Fruit fly (Drosophila melanogaster) whole organism, embryonic: ENCODE results near the gene CG14667.

Source experiments
- Adf1 ChIP-seq: fragments of 200-800 bp; sonication (Bioruptor generic); IDR thresholded peaks from 2 replicates; pipeline ENCODE4 v1.3.6; 2022; ENCODE audit warnings: missing biosample characterization, missing genetic modification characterization
- CG10209 ChIP-seq: fragments of 200-800 bp; sonication (Bioruptor generic); optimal IDR thresholded peaks from 3 replicates; lab custom pipeline; 2017; ENCODE audit warnings: missing biosample characterization, mild to moderate bottlenecking, missing genetic modification characterization, missing genetic modification reagents
- CG10274 ChIP-seq: fragments of 200-800 bp; sonication (Bioruptor generic); optimal IDR thresholded peaks from 3 replicates; lab custom pipeline; 2017; ENCODE audit warnings: missing biosample characterization, mild to moderate bottlenecking, missing genetic modification characterization
- CG11456 ChIP-seq: fragments of 200-800 bp; sonication (Bioruptor generic); IDR thresholded peaks from 3 replicates; pipeline ENCODE4 v1.3.6; 2022; ENCODE audit warnings: missing biosample characterization, missing genetic modification characterization
- CG11504 ChIP-seq: fragments of 200-800 bp; sonication (Bioruptor generic); optimal IDR thresholded peaks from 3 replicates; lab custom pipeline; 2019; ENCODE audit warnings: missing biosample characterization, mild to moderate bottlenecking, missing genetic modification characterization, moderate library complexity
- CG11695 ChIP-seq: fragments of 200-800 bp; sonication (Bioruptor generic); IDR thresholded peaks from 3 replicates; pipeline ENCODE4 v1.3.6; 2022; ENCODE audit warnings: missing biosample characterization, missing genetic modification characterization
- CG12744 ChIP-seq: fragments of 200-800 bp; sonication (Bioruptor generic); optimal IDR thresholded peaks from 2 replicates; lab custom pipeline; 2016; ENCODE audit warnings: missing biosample characterization, missing genetic modification characterization
- CG12769 ChIP-seq: fragments of 200-800 bp; sonication (Bioruptor generic); optimal IDR thresholded peaks from 2 replicates; lab custom pipeline; 2019; ENCODE audit warnings: missing biosample characterization, mild to moderate bottlenecking, missing genetic modification characterization, moderate library complexity
- CG13123 ChIP-seq: fragments of 200-800 bp; sonication (Bioruptor generic); optimal IDR thresholded peaks from 2 replicates; lab custom pipeline; 2016; ENCODE audit warnings: missing biosample characterization, missing genetic modification characterization
- CG13624 ChIP-seq: fragments of 200-800 bp; sonication (Bioruptor generic); optimal IDR thresholded peaks from 2 replicates; lab custom pipeline; 2016; ENCODE audit warnings: missing biosample characterization, missing genetic modification characterization
- CG15696 ChIP-seq: fragments of 200-800 bp; sonication (Bioruptor generic); optimal IDR thresholded peaks from 2 replicates; lab custom pipeline; 2019; ENCODE audit warnings: missing biosample characterization, mild to moderate bottlenecking, missing genetic modification characterization, moderate library complexity
- CG16815 ChIP-seq: fragments of 200-800 bp; sonication (Bioruptor generic); optimal IDR thresholded peaks from 3 replicates; lab custom pipeline; 2017; ENCODE audit warnings: missing biosample characterization, mild to moderate bottlenecking, missing genetic modification characterization
- CG17802 ChIP-seq: fragments of 200-800 bp; sonication (Bioruptor generic); optimal IDR thresholded peaks from 2 replicates; lab custom pipeline; 2018; ENCODE audit warnings: missing biosample characterization, mild to moderate bottlenecking, missing genetic modification characterization, moderate library complexity
- CG18764 ChIP-seq: fragments of 200-800 bp; sonication (Bioruptor generic); optimal IDR thresholded peaks from 3 replicates; lab custom pipeline; 2016; ENCODE audit warnings: missing biosample characterization, missing genetic modification characterization
- CG2199 ChIP-seq: fragments of 200-800 bp; sonication (Bioruptor generic); IDR thresholded peaks from 3 replicates; pipeline ENCODE4 v1.3.6; 2022; ENCODE audit warnings: missing biosample characterization, missing genetic modification characterization
- CG3847 ChIP-seq: fragments of 200-800 bp; sonication (Bioruptor generic); IDR thresholded peaks from 2 replicates; pipeline ENCODE4 v1.3.6; 2022; ENCODE audit warnings: missing biosample characterization, missing genetic modification characterization
- CG3995 ChIP-seq: fragments of 200-800 bp; sonication (Bioruptor generic); optimal IDR thresholded peaks from 3 replicates; lab custom pipeline; 2016; ENCODE audit warnings: missing biosample characterization, missing genetic modification characterization
- CG4282 ChIP-seq: fragments of 200-800 bp; sonication (Bioruptor generic); optimal IDR thresholded peaks from 2 replicates; lab custom pipeline; 2016; ENCODE audit warnings: missing biosample characterization, missing genetic modification characterization
- CG4707 ChIP-seq: fragments of 200-800 bp; sonication (Bioruptor generic); optimal IDR thresholded peaks from 2 replicates; lab custom pipeline; 2018; ENCODE audit warnings: missing biosample characterization, mild to moderate bottlenecking, missing genetic modification characterization, moderate library complexity
- CG5953 ChIP-seq: fragments of 200-800 bp; sonication (Bioruptor generic); IDR thresholded peaks from 2 replicates; pipeline ENCODE4 v1.3.6; 2022; ENCODE audit warnings: missing biosample characterization, missing genetic modification characterization
- CG6654 ChIP-seq: fragments of 200-800 bp; sonication (Bioruptor generic); optimal IDR thresholded peaks from 2 replicates; lab custom pipeline; 2017; ENCODE audit warnings: missing biosample characterization, mild to moderate bottlenecking, missing genetic modification characterization
- CG7839 ChIP-seq: fragments of 200-800 bp; sonication (Bioruptor generic); optimal IDR thresholded peaks from 3 replicates; lab custom pipeline; 2018; ENCODE audit warnings: missing biosample characterization, mild to moderate bottlenecking, missing genetic modification characterization, moderate library complexity
- CG8478 ChIP-seq: fragments of >200 bp; optimal IDR thresholded peaks from 2 replicates; lab custom pipeline; 2018
- CG9437 ChIP-seq: fragments of 200-800 bp; sonication (Bioruptor generic); optimal IDR thresholded peaks from 2 replicates; lab custom pipeline; 2018; ENCODE audit warnings: missing biosample characterization, mild to moderate bottlenecking, missing genetic modification characterization
- Chrac-16 ChIP-seq: fragments of 200-800 bp; sonication (Bioruptor generic); optimal IDR thresholded peaks from 3 replicates; lab custom pipeline; 2016; ENCODE audit warnings: missing biosample characterization, missing genetic modification characterization
- E2f2 ChIP-seq: fragments of 200-800 bp; sonication (Bioruptor generic); IDR thresholded peaks from 2 replicates; pipeline ENCODE4 v1.3.6; 2022; ENCODE audit warnings: missing biosample characterization, missing genetic modification characterization
- HHEX ChIP-seq: fragments of 200-800 bp; sonication (Bioruptor generic); optimal IDR thresholded peaks from 3 replicates; lab custom pipeline; 2017; ENCODE audit warnings: missing biosample characterization, mild to moderate bottlenecking, missing genetic modification characterization, missing genetic modification reagents
- HLH3B ChIP-seq: fragments of 200-800 bp; sonication (Bioruptor generic); IDR thresholded peaks from 2 replicates; pipeline ENCODE4 v1.3.6; 2022; ENCODE audit warnings: missing biosample characterization, missing genetic modification characterization
- Hey ChIP-seq: fragments of 200-800 bp; sonication (Bioruptor generic); optimal IDR thresholded peaks from 3 replicates; lab custom pipeline; 2018; ENCODE audit warnings: missing biosample characterization, mild to moderate bottlenecking, missing genetic modification characterization
- Hmr ChIP-seq: fragments of 200-800 bp; sonication (Bioruptor generic); optimal IDR thresholded peaks from 3 replicates; lab custom pipeline; 2017; ENCODE audit warnings: mild to moderate bottlenecking, missing biosample characterization, missing genetic modification reagents, missing genetic modification characterization
- MESR4 ChIP-seq: fragments of 200-800 bp; sonication (Bioruptor generic); optimal IDR thresholded peaks from 2 replicates; lab custom pipeline; 2018; ENCODE audit warnings: missing biosample characterization, mild to moderate bottlenecking, missing genetic modification characterization, moderate library complexity
- Med ChIP-seq: fragments of 200-800 bp; sonication (Bioruptor generic); peaks from one replicate; lab custom pipeline; 2016; ENCODE audit warnings: missing biosample characterization, missing genetic modification characterization, mild to moderate bottlenecking, inconsistent platforms, moderate library complexity
- NC2β ChIP-seq: fragments of 200-800 bp; sonication (Bioruptor generic); optimal IDR thresholded peaks from 2 replicates; lab custom pipeline; 2016; ENCODE audit warnings: missing biosample characterization, missing genetic modification characterization
- Nf-YC ChIP-seq: fragments of 200-800 bp; optimal IDR thresholded peaks from 3 replicates; lab custom pipeline; 2019; ENCODE audit warnings: missing biosample characterization, mild to moderate bottlenecking, missing genetic modification characterization, moderate library complexity
- Scr ChIP-seq: fragments of 200-800 bp; sonication (Bioruptor generic); IDR thresholded peaks from 2 replicates; pipeline ENCODE4 v1.3.6; 2022; ENCODE audit warnings: missing biosample characterization, missing genetic modification characterization; ENCODE audit not compliant: partially characterized antibody
- Vsx1 ChIP-seq: fragments of 200-800 bp; sonication (Bioruptor generic); optimal IDR thresholded peaks from 2 replicates; lab custom pipeline; 2017; ENCODE audit warnings: missing biosample characterization, mild to moderate bottlenecking, missing genetic modification characterization, missing genetic modification reagents
- bbx ChIP-seq: fragments of 200-800 bp; sonication (Bioruptor generic); IDR thresholded peaks from 2 replicates; pipeline ENCODE4 v1.3.6; 2022; ENCODE audit warnings: missing biosample characterization, missing genetic modification characterization; ENCODE audit not compliant: partially characterized antibody
- bcd ChIP-seq: fragments of 200-800 bp; sonication (Bioruptor generic); optimal IDR thresholded peaks from 2 replicates; lab custom pipeline; 2017; ENCODE audit warnings: missing biosample characterization, mild to moderate bottlenecking, missing genetic modification characterization
- cg ChIP-seq: fragments of 200-800 bp; sonication (Bioruptor generic); optimal IDR thresholded peaks from 3 replicates; lab custom pipeline; 2019; ENCODE audit warnings: missing biosample characterization, mild to moderate bottlenecking, missing genetic modification characterization, moderate library complexity
- chinmo ChIP-seq: fragments of 200-800 bp; sonication (Bioruptor generic); IDR thresholded peaks from 4 replicates; pipeline ENCODE4 v1.3.6; 2022; ENCODE audit warnings: missing biosample characterization, missing genetic modification characterization; ENCODE audit not compliant: partially characterized antibody
- dm ChIP-seq: fragments of 200-800 bp; sonication (Bioruptor generic); optimal IDR thresholded peaks from 3 replicates; lab custom pipeline; 2016; ENCODE audit warnings: missing biosample characterization, missing genetic modification characterization
- gsb-n ChIP-seq: fragments of 200-800 bp; sonication (Bioruptor generic); optimal IDR thresholded peaks from 3 replicates; lab custom pipeline; 2018; ENCODE audit warnings: missing biosample characterization, mild to moderate bottlenecking, missing genetic modification characterization
- nom ChIP-seq: fragments of 200-800 bp; sonication (Bioruptor generic); optimal IDR thresholded peaks from 2 replicates; lab custom pipeline; 2017; ENCODE audit warnings: missing biosample characterization, missing genetic modification characterization, mild to moderate bottlenecking, moderate library complexity, missing genetic modification reagents
- prd ChIP-seq, 3 experiments: fragments of >200 bp in 2 of 3; fragments of 200-800 bp in 1 of 3; sonication (Bioruptor generic) in 1 of 3; optimal IDR thresholded peaks in 2 of 3; IDR thresholded peaks in 1 of 3; 2 replicates in 2 of 3; 3 replicates in 1 of 3; pipeline versions ENCODE4 v1.3.6 to Lab custom; 2017 to 2022; ENCODE audit warnings: missing biosample characterization in 1 of 3, missing genetic modification characterization in 1 of 3
- salm ChIP-seq: fragments of 200-800 bp; sonication (Bioruptor generic); optimal IDR thresholded peaks from 2 replicates; lab custom pipeline; 2018; ENCODE audit warnings: missing biosample characterization, mild to moderate bottlenecking, missing genetic modification characterization
- slp2 ChIP-seq: fragments of 200-800 bp; sonication (Bioruptor generic); optimal IDR thresholded peaks from 2 replicates; lab custom pipeline; 2016; ENCODE audit warnings: missing biosample characterization, missing genetic modification characterization
- sna ChIP-seq: fragments of 200-800 bp; sonication (Bioruptor generic); IDR thresholded peaks from 2 replicates; pipeline ENCODE4 v1.3.6; 2022; ENCODE audit warnings: missing biosample characterization, missing genetic modification characterization; ENCODE audit not compliant: partially characterized antibody
- so ChIP-seq: fragments of 200-800 bp; sonication (Bioruptor generic); IDR thresholded peaks from 3 replicates; pipeline ENCODE4 v1.3.6; 2022; ENCODE audit warnings: missing biosample characterization, missing genetic modification characterization
- wdn ChIP-seq: fragments of 200-800 bp; sonication (Bioruptor generic); IDR thresholded peaks from 2 replicates; pipeline ENCODE4 v1.3.6; 2022; ENCODE audit warnings: missing biosample characterization, missing genetic modification characterization

CG14667 gene

DNA sequence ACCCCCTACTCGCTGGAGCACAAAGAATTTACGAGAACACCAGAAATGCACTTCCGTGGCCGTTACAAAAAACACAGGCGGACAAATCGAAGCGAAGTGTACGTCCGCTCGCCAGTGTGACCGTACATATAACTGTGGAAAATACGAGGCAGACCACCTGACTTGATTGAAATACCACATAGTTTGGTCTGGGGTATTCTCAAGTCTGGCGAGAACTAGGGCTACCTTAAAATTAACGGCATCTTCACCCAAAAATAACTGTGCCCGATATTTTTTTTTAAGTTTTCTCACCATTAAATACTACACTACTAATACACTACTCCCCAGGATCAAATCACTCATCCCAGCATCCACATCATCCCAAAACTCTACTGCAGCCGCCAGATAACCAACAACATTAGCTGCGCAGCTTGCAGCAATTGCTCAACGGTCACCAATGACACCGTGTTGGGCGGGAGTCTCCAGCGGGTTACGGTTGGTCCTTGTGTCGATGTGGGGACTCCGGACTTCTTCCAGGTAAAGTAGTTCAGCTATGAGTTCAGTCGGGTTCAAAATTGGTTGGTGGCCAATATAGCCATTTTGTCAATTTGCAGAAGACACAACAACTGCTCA lies 6.5 kb upstream of the CG14667 start, which contains the start of gene Cerk (continued):
- peak; percentile 55 for TF ChIP-seq Scr (GFP tag; lab: Robert Waterston, UW)
- peak; percentile 93 for TF ChIP-seq CG3995 (GFP tag; lab: Kevin White, UChicago)
- no peak for TF ChIP-seq cg (GFP tag; lab: Kevin White, UChicago)
- TF ChIP-seq Vsx1: no peak
- TF ChIP-seq chinmo (GFP tag; lab: Robert Waterston, UW): peak; percentile 89
- TF ChIP-seq gsb-n: no peak
- peak; percentile 57 for TF ChIP-seq dm (GFP tag; lab: Kevin White, UChicago)
- no peak for TF ChIP-seq CG5953 (GFP tag; lab: Robert Waterston, UW)
- TF ChIP-seq slp2: no peak
- TF ChIP-seq salm (tag; lab: Kevin White, UChicago): peak; percentile 22
- no peak for TF ChIP-seq Hey (tag; lab: Kevin White, UChicago)
- no peak for TF ChIP-seq CG9437 (GFP tag; lab: Kevin White, UChicago)
- TF ChIP-seq CG13624 (GFP tag; lab: Kevin White, UChicago): peak; percentile 41
- peak; percentile 41 for TF ChIP-seq CG6654
- TF ChIP-seq nom (GFP tag; lab: Kevin White, UChicago): peak; percentile 54
- no peak for TF ChIP-seq CG18764 (GFP tag; lab: Kevin White, UChicago)
- no peak for TF ChIP-seq CG4282
- no peak for TF ChIP-seq CG10274 (GFP tag; lab: Kevin White, UChicago)
- peak; percentile 54 for TF ChIP-seq CG12769
- peak; percentile 38 for TF ChIP-seq CG17802 (tag; lab: Kevin White, UChicago)
- TF ChIP-seq so (GFP tag; lab: Robert Waterston, UW): no peak; the same call in 2 of the 3 replicates
- TF ChIP-seq CG16815 (GFP tag; lab: Kevin White, UChicago): no peak
- TF ChIP-seq CG7839 (tag; lab: Kevin White, UChicago): peak; percentile 26
- TF ChIP-seq HHEX (GFP tag; lab: Kevin White, UChicago): no peak
- 0 out of 2 replicates have a peak, but pooled peaks have one; percentile 27 for TF ChIP-seq HLH3B (GFP tag; lab: Robert Waterston, UW)
- TF ChIP-seq bbx (GFP tag; lab: Robert Waterston, UW): peak; percentile 57
- peak; percentile 34 for TF ChIP-seq CG10209 (GFP tag; lab: Kevin White, UChicago)
- TF ChIP-seq CG4707 (GFP tag; lab: Kevin White, UChicago): peak; percentile 32
- TF ChIP-seq MESR4 (GFP tag; lab: Kevin White, UChicago): peak; percentile 61
- peak; percentile 57 for TF ChIP-seq NC2β
- no peak for TF ChIP-seq CG12744
- peak; percentile 24 for TF ChIP-seq CG13123 (GFP tag; lab: Kevin White, UChicago)
- TF ChIP-seq prd (optimal IDR thresholded peaks at IDR 0.05; lab: Kevin White, UChicago): no peak
- TF ChIP-seq prd (GFP tag; IDR thresholded peaks at IDR 0.05; lab: Robert Waterston, UW): peak; percentile 48; the same call in 1 of the 3 replicates
- TF ChIP-seq wdn (GFP tag; lab: Robert Waterston, UW): no peak
- TF ChIP-seq CG2199 (GFP tag; lab: Robert Waterston, UW): 0 out of 3 replicates have a peak, but pooled peaks have one; percentile 25
- peak; percentile 51 for TF ChIP-seq CG3847 (GFP tag; lab: Robert Waterston, UW)
- peak; percentile 43 for TF ChIP-seq Chrac-16 (GFP tag; lab: Kevin White, UChicago)
- peak; percentile 29 for TF ChIP-seq CG11504 (tag; lab: Kevin White, UChicago)
- TF ChIP-seq E2f2 (GFP tag; lab: Robert Waterston, UW): peak; percentile 57
- TF ChIP-seq Nf-YC: peak; percentile 33
- TF ChIP-seq Med: peak; percentile 93
- TF ChIP-seq CG11456 (GFP tag; lab: Robert Waterston, UW): peak; percentile 51; the same call in 1 of the 3 replicates
- no peak for TF ChIP-seq CG8478
- TF ChIP-seq Hmr (GFP tag; lab: Kevin White, UChicago): peak; percentile 38
- TF ChIP-seq Adf1 (GFP tag; lab: Robert Waterston, UW): no peak
- no peak for TF ChIP-seq CG15696 (tag; lab: Kevin White, UChicago)
- no peak for TF ChIP-seq bcd (GFP tag; lab: Kevin White, UChicago)
- no peak for TF ChIP-seq CG11695
- TF ChIP-seq sna: peak; percentile 47; the same call in 1 of the 2 replicates
